Fruit fly (Drosophila melanogaster) whole organism, wandering third instar larva: ENCODE measurements around the gene CG15734.
"Not testable (repeated sequence)": the region's sequence is repeated elsewhere in the genome, so short reads cannot be mapped to it uniquely, and the experiment has no call there.

Experiments
- Abd-B ChIP-seq: fragments of >200 bp; optimal IDR thresholded peaks from 2 replicates; lab custom pipeline; 2017; ENCODE audit warnings: missing biosample characterization, missing genetic modification characterization
- CG32264 ChIP-seq: fragments of 200-800 bp; sonication (Bioruptor generic); optimal IDR thresholded peaks from 2 replicates; lab custom pipeline; 2016; ENCODE audit warnings: missing biosample characterization, missing genetic modification characterization
- CG9705 ChIP-seq: fragments of 200-800 bp; sonication (Bioruptor generic); optimal IDR thresholded peaks from 2 replicates; lab custom pipeline; 2018; ENCODE audit warnings: missing biosample characterization, mild to moderate bottlenecking, missing genetic modification characterization
- CrebA ChIP-seq: fragments of 200-800 bp; sonication (Bioruptor generic); optimal IDR thresholded peaks from 2 replicates; lab custom pipeline; 2016; ENCODE audit warnings: missing biosample characterization, mild to moderate bottlenecking, missing genetic modification characterization, borderline replicate concordance
- Dfd ChIP-seq: fragments of >200 bp; optimal IDR thresholded peaks from 2 replicates; lab custom pipeline; 2017; ENCODE audit warnings: missing biosample characterization, missing genetic modification characterization
- Hnf4 ChIP-seq: fragments of 200-800 bp; sonication (Bioruptor generic); optimal IDR thresholded peaks from 2 replicates; lab custom pipeline; 2016; ENCODE audit warnings: missing biosample characterization, mild to moderate bottlenecking, missing genetic modification characterization
- Hr78 ChIP-seq: fragments of >200 bp; optimal IDR thresholded peaks from 2 replicates; lab custom pipeline; 2017; ENCODE audit warnings: missing biosample characterization, missing genetic modification characterization
- Hr83 ChIP-seq: fragments of 200-300 bp; sonication (Bioruptor generic); optimal IDR thresholded peaks from 2 replicates; lab custom pipeline; 2016; ENCODE audit warnings: missing biosample characterization, mild to moderate bottlenecking, missing genetic modification characterization, moderate library complexity; ENCODE audit not compliant: poor library complexity, severe bottlenecking
- Jra ChIP-seq: sonication (Bioruptor generic); optimal IDR thresholded peaks from 2 replicates; lab custom pipeline; 2016; ENCODE audit warnings: missing biosample characterization, missing genetic modification characterization
- Mio ChIP-seq: sonication (Bioruptor generic); optimal IDR thresholded peaks from 2 replicates; lab custom pipeline; 2016; ENCODE audit warnings: missing biosample characterization, missing genetic modification characterization
- N ChIP-seq: fragments of >200 bp; optimal IDR thresholded peaks from 2 replicates; lab custom pipeline; 2018; ENCODE audit warnings: missing biosample characterization, missing external identifiers, missing genetic modification characterization
- OdsH ChIP-seq: fragments of 200-800 bp; sonication (Bioruptor generic); optimal IDR thresholded peaks from 2 replicates; lab custom pipeline; 2016; ENCODE audit warnings: missing biosample characterization, mild to moderate bottlenecking, missing genetic modification characterization
- Rel ChIP-seq, 2 experiments: fragments of 200-800 bp; sonication (Bioruptor generic) in 1 of 2; optimal IDR thresholded peaks; 2 replicates in 1 of 2; 3 replicates in 1 of 2; lab custom pipeline; 2016 to 2019; ENCODE audit warnings: mild to moderate bottlenecking in 2 of 2, missing biosample characterization in 2 of 2, missing genetic modification characterization in 2 of 2, moderate library complexity in 1 of 2
- Sp1 ChIP-seq: fragments of 200-800 bp; sonication (Bioruptor generic); optimal IDR thresholded peaks from 3 replicates; lab custom pipeline; 2019; ENCODE audit warnings: missing biosample characterization, mild to moderate bottlenecking, missing genetic modification characterization, moderate library complexity
- Vsx2 ChIP-seq: fragments of 200-300, 225-300 bp; sonication (Bioruptor generic); optimal IDR thresholded peaks from 2 replicates; lab custom pipeline; 2018; ENCODE audit warnings: missing biosample characterization, missing genetic modification characterization; ENCODE audit not compliant: partially characterized antibody
- br ChIP-seq: fragments of 200-800 bp; sonication (Bioruptor generic); optimal IDR thresholded peaks from 2 replicates; lab custom pipeline; 2016; ENCODE audit warnings: missing biosample characterization, missing genetic modification characterization
- brk ChIP-seq: fragments of 200-800 bp; sonication (Bioruptor generic); optimal IDR thresholded peaks from 2 replicates; lab custom pipeline; 2016; ENCODE audit warnings: missing biosample characterization, mild to moderate bottlenecking, missing genetic modification characterization
- dsf ChIP-seq: sonication (Bioruptor generic); optimal IDR thresholded peaks from 2 replicates; lab custom pipeline; 2016; ENCODE audit warnings: missing biosample characterization, missing genetic modification characterization, borderline replicate concordance
- ey ChIP-seq: fragments of 200-800 bp; sonication (Bioruptor generic); optimal IDR thresholded peaks from 2 replicates; lab custom pipeline; 2016; ENCODE audit warnings: missing biosample characterization, missing genetic modification characterization
- foxo ChIP-seq, 2 experiments: fragments of 200-800 bp; sonication (Bioruptor generic); optimal IDR thresholded peaks; 2 replicates in 1 of 2; 3 replicates in 1 of 2; lab custom pipeline; 2016 to 2017; ENCODE audit warnings: missing biosample characterization in 2 of 2, missing genetic modification characterization in 2 of 2
- fru ChIP-seq: fragments of 200-800 bp; sonication (Bioruptor generic); optimal IDR thresholded peaks from 3 replicates; lab custom pipeline; 2016; ENCODE audit warnings: missing biosample characterization, mild to moderate bottlenecking, missing genetic modification characterization
- h ChIP-seq: fragments of 200-800 bp; sonication (Bioruptor generic); optimal IDR thresholded peaks from 3 replicates; lab custom pipeline; 2016; ENCODE audit warnings: missing biosample characterization, mild to moderate bottlenecking, missing genetic modification characterization
- jim ChIP-seq: fragments of 175-275, 200-325 bp; sonication (Bioruptor generic); optimal IDR thresholded peaks from 2 replicates; lab custom pipeline; 2016; ENCODE audit warnings: missing biosample characterization, mild to moderate bottlenecking, missing genetic modification characterization
- pan ChIP-seq: fragments of >200 bp; optimal IDR thresholded peaks from 2 replicates; lab custom pipeline; 2017
- rgr ChIP-seq: fragments of 200-800 bp; sonication (Bioruptor generic); optimal IDR thresholded peaks from 3 replicates; lab custom pipeline; 2016; ENCODE audit warnings: missing biosample characterization, mild to moderate bottlenecking, missing genetic modification characterization
- sage ChIP-seq: fragments of 200-800 bp; sonication (Bioruptor generic); optimal IDR thresholded peaks from 2 replicates; lab custom pipeline; 2016; ENCODE audit warnings: missing biosample characterization, mild to moderate bottlenecking, missing genetic modification characterization
- sv ChIP-seq: fragments of 200-800 bp; sonication (Bioruptor generic); optimal IDR thresholded peaks from 3 replicates; lab custom pipeline; 2016; ENCODE audit warnings: missing biosample characterization, missing genetic modification characterization
- tai ChIP-seq: sonication (Bioruptor generic); optimal IDR thresholded peaks from 2 replicates; lab custom pipeline; 2016; ENCODE audit warnings: missing biosample characterization, missing genetic modification characterization
- usp ChIP-seq: fragments of >200 bp; optimal IDR thresholded peaks from 2 replicates; lab custom pipeline; 2017; ENCODE audit warnings: missing biosample characterization, missing genetic modification characterization
- woc ChIP-seq: sonication (Bioruptor generic); optimal IDR thresholded peaks from 2 replicates; lab custom pipeline; 2016; ENCODE audit warnings: missing biosample characterization, mild to moderate bottlenecking, missing genetic modification characterization

Gene CG15734

dm6 chrX:12086925-12087324 lies at the start of gene CG15734:
TSS of gene CG15734 (minus strand) at chrX:12087025.
- not testable (repeated sequence) for TF ChIP-seq Abd-B; tai (GFP tag; lab: Kevin White, UChicago); sage

- TF ChIP-seq foxo (GFP tag; optimal IDR thresholded peaks at IDR 0.05; lab: Kevin White, UChicago) (no peak), rgr (no peak), Rel (GFP tag; optimal IDR thresholded peaks at IDR 0.05; lab: Kevin White, UChicago) (no peak), Rel (tag; optimal IDR thresholded peaks at IDR 0.05; lab: Kevin White, UChicago) (no peak), usp (GFP tag; lab: Kevin White, UChicago) (no peak), Hr83 (no peak), Abd-B (no peak)
- TF ChIP-seq, all 38 proteins: peak for 0
These were observed 41.2 kb upstream of the CG15734 start for dm6 chrX:12128045-12128444.

- TF ChIP-seq br (no peak), sv (GFP tag; lab: Kevin White, UChicago) (no peak)
These were observed 32.5 kb upstream of the CG15734 start for dm6 chrX:12119349-12119748.

dm6 chrX:12106900-12107299 lies 20.1 kb upstream of the CG15734 start, which contains the start of gene CG2750:
TSS of gene CG2750 (plus strand) at chrX:12107200.
- TF ChIP-seq Hnf4 (no peak), CG9705 (GFP tag; lab: Kevin White, UChicago) (no peak), Mio (GFP tag; lab: Kevin White, UChicago) (no peak), usp (GFP tag; lab: Kevin White, UChicago) (no peak), Sp1 (no peak), jim (GFP tag; lab: Kevin White, UChicago) (no peak)
- TF ChIP-seq, all 38 proteins: peak for 0

dm6 chrX:12104219-12104618 lies 17.4 kb upstream of the CG15734 start:
- TF ChIP-seq CG32264 (GFP tag; lab: Kevin White, UChicago) (no peak), pan (lab: Kevin White, UChicago) (no peak), Dfd (GFP tag; lab: Kevin White, UChicago) (no peak), OdsH (GFP tag; lab: Kevin White, UChicago) (no peak)

dm6 chrX:12103740-12104139 lies 16.9 kb upstream of the CG15734 start, which contains the start of gene CG11356:
TSS of gene CG11356 (minus strand) at chrX:12103840.
- TF ChIP-seq Hr78 (no peak), N (no peak), CG9705 (GFP tag; lab: Kevin White, UChicago) (no peak), woc (no peak), sv (GFP tag; lab: Kevin White, UChicago) (no peak), dsf (GFP tag; lab: Kevin White, UChicago) (no peak), tai (GFP tag; lab: Kevin White, UChicago) (no peak), CrebA (GFP tag; lab: Kevin White, UChicago) (no peak), Sp1 (no peak), Hnf4 (no peak), fru (GFP tag; lab: Kevin White, UChicago) (no peak), CG32264 (GFP tag; lab: Kevin White, UChicago) (no peak), brk (GFP tag; lab: Kevin White, UChicago) (no peak), jim (GFP tag; lab: Kevin White, UChicago) (no peak), h (GFP tag; lab: Kevin White, UChicago) (no peak), Dfd (GFP tag; lab: Kevin White, UChicago) (no peak), Vsx2 (GFP tag; lab: Kevin White, UChicago) (no peak)

dm6 chrX:12090195-12090784 lies 3.5 kb upstream of the CG15734 start:
- TF ChIP-seq Mio (GFP tag; lab: Kevin White, UChicago), result no peak
- TF ChIP-seq Abd-B, result no peak
- no peak for TF ChIP-seq Hr78
- no peak for TF ChIP-seq Sp1
- TF ChIP-seq foxo (GFP tag; optimal IDR thresholded peaks at IDR 0.05; lab: Kevin White, UChicago), result no peak
- TF ChIP-seq tai (GFP tag; lab: Kevin White, UChicago), result no peak
- TF ChIP-seq Hr83, result no peak
- no peak for TF ChIP-seq sv (GFP tag; lab: Kevin White, UChicago)
- no peak for TF ChIP-seq CrebA (GFP tag; lab: Kevin White, UChicago)
- no peak for TF ChIP-seq ey (GFP tag; lab: Kevin White, UChicago)
- no peak for TF ChIP-seq CG9705 (GFP tag; lab: Kevin White, UChicago)
- TF ChIP-seq Jra (GFP tag; lab: Kevin White, UChicago), result no peak
- no peak for TF ChIP-seq brk (GFP tag; lab: Kevin White, UChicago)
- no peak for TF ChIP-seq Rel (GFP tag; optimal IDR thresholded peaks at IDR 0.05; lab: Kevin White, UChicago)
- TF ChIP-seq Rel (tag; optimal IDR thresholded peaks at IDR 0.05; lab: Kevin White, UChicago), result no peak
- no peak for TF ChIP-seq br
- no peak for TF ChIP-seq rgr
- no peak for TF ChIP-seq h (GFP tag; lab: Kevin White, UChicago)
- TF ChIP-seq usp (GFP tag; lab: Kevin White, UChicago), result no peak
